Fruit fly (Drosophila melanogaster): Measurements from ENCODE around the gene mRpL47.
A peak's percentile ranks its signal among the peaks of the same experiment; 100 is the strongest.

Gene mRpL47

dm6 chr3R:9513052-9513420 lies 2.7 kb downstream of the mRpL47 start, which contains the start of the genes Ras85D and Rlb1 (continued):
- peak; percentile 84 for TF ChIP-seq Xbp1 (GFP tag; optimal IDR thresholded peaks at IDR 0.05)
- TF ChIP-seq CG7556 (GFP tag; optimal IDR thresholded peaks at IDR 0.05) = peak; percentile 37
- TF ChIP-seq Dref (GFP tag; IDR thresholded peaks at IDR 0.05) = no peak
- TF ChIP-seq CG12391 (tag; optimal IDR thresholded peaks at IDR 0.05) = peak; percentile 80
- TF ChIP-seq Eip74EF (GFP tag; optimal IDR thresholded peaks at IDR 0.05) = no peak
- peak; percentile 86 for TF ChIP-seq ems (GFP tag; optimal IDR thresholded peaks at IDR 0.05)
- peak; percentile 70 for TF ChIP-seq CG9727 (GFP tag; optimal IDR thresholded peaks at IDR 0.05)
- peak; percentile 62 for TF ChIP-seq CG30020 (tag; optimal IDR thresholded peaks at IDR 0.05)
- TF ChIP-seq CG13123 (GFP tag; optimal IDR thresholded peaks at IDR 0.05) = peak; percentile 42
- peak; percentile 70 for TF ChIP-seq CG10147 (GFP tag; optimal IDR thresholded peaks at IDR 0.05)
- peak; percentile 73 for TF ChIP-seq luna (GFP tag; optimal IDR thresholded peaks at IDR 0.05)
- TF ChIP-seq cad (GFP tag; optimal IDR thresholded peaks at IDR 0.05) = no peak
- peak; percentile 88 for TF ChIP-seq CG30403 (GFP tag; optimal IDR thresholded peaks at IDR 0.05)
- peak; percentile 73 for TF ChIP-seq CG17829 (tag; optimal IDR thresholded peaks at IDR 0.05)
- peak; percentile 69 for TF ChIP-seq CG18476 (GFP tag; optimal IDR thresholded peaks at IDR 0.05)
- peak; percentile 83 for TF ChIP-seq dpn (GFP tag; optimal IDR thresholded peaks at IDR 0.05)
- TF ChIP-seq bab2 (GFP tag; optimal IDR thresholded peaks at IDR 0.05) = peak; percentile 87
- TF ChIP-seq Neu2 (GFP tag; optimal IDR thresholded peaks at IDR 0.05; ENCODE audit: borderline replicate concordance) = peak; percentile 38
- peak in 1 of 2 experiments; percentile 55 for TF ChIP-seq crp (GFP tag; optimal IDR thresholded peaks at IDR 0.05)
- no peak for TF ChIP-seq peb (GFP tag; IDR thresholded peaks at IDR 0.05)
- no peak for TF ChIP-seq CkIIα-i1 (GFP tag; IDR thresholded peaks at IDR 0.05)
- TF ChIP-seq kni (GFP tag; optimal IDR thresholded peaks at IDR 0.05) = no peak
- peak; percentile 80 for TF ChIP-seq phol (tag; optimal IDR thresholded peaks at IDR 0.05)
- TF ChIP-seq fu2 (GFP tag; optimal IDR thresholded peaks at IDR 0.05) = peak; percentile 77
- peak; percentile 91 for TF ChIP-seq zfh2 (GFP tag; optimal IDR thresholded peaks at IDR 0.05)
- TF ChIP-seq aop (GFP tag; IDR thresholded peaks at IDR 0.05) = no peak
- TF ChIP-seq CG18262 (tag; optimal IDR thresholded peaks at IDR 0.05) = peak; percentile 55
- no peak for TF ChIP-seq CG31365 (tag; optimal IDR thresholded peaks at IDR 0.05)
- TF ChIP-seq CG9932 (GFP tag; IDR thresholded peaks at IDR 0.05) = no peak
- peak; percentile 66 for TF ChIP-seq unpg (GFP tag; optimal IDR thresholded peaks at IDR 0.05)
- no peak for TF ChIP-seq nerfin-2 (GFP tag; IDR thresholded peaks at IDR 0.05; ENCODE audit: partially characterized antibody)
- TF ChIP-seq Dad (GFP tag; optimal IDR thresholded peaks at IDR 0.05) = peak; percentile 67
- no peak for TF ChIP-seq CG10366 (GFP tag; IDR thresholded peaks at IDR 0.05)
- TF ChIP-seq CG7928 (GFP tag; optimal IDR thresholded peaks at IDR 0.05) = peak; percentile 47
- peak; percentile 35 for TF ChIP-seq CG6683 (GFP tag; optimal IDR thresholded peaks at IDR 0.05)
- TF ChIP-seq CG12769 (tag; optimal IDR thresholded peaks at IDR 0.05) = peak; percentile 74
- TF ChIP-seq Ssrp (tag; optimal IDR thresholded peaks at IDR 0.05) = peak; percentile 67
- peak; percentile 45 for TF ChIP-seq da (GFP tag; optimal IDR thresholded peaks at IDR 0.05)
- TF ChIP-seq sr (GFP tag; IDR thresholded peaks at IDR 0.05) = no peak
- no peak for TF ChIP-seq CG12071 (GFP tag; optimal IDR thresholded peaks at IDR 0.05)
- TF ChIP-seq tx (GFP tag; optimal IDR thresholded peaks at IDR 0.05) = peak; percentile 77
- no peak for TF ChIP-seq dysf (GFP tag; IDR thresholded peaks at IDR 0.05)
- peak; percentile 76 for TF ChIP-seq CG8924 (tag; optimal IDR thresholded peaks at IDR 0.05)
- no peak for TF ChIP-seq CG6791 (GFP tag; IDR thresholded peaks at IDR 0.05; ENCODE audit: partially characterized antibody)
- TF ChIP-seq NC2β (GFP tag; optimal IDR thresholded peaks at IDR 0.05) = peak; percentile 76
- peak; percentile 7 for TF ChIP-seq CTCF (GFP tag; optimal IDR thresholded peaks at IDR 0.05)
- no peak for TF ChIP-seq Doc2 (GFP tag; IDR thresholded peaks at IDR 0.05)
- peak; percentile 68 for TF ChIP-seq Fer2 (tag; optimal IDR thresholded peaks at IDR 0.05)
- TF ChIP-seq lbe (GFP tag; optimal IDR thresholded peaks at IDR 0.05) = peak; percentile 35
- no peak for TF ChIP-seq corto (GFP tag; optimal IDR thresholded peaks at IDR 0.05)
- peak; percentile 80 for TF ChIP-seq CG1647 (GFP tag; optimal IDR thresholded peaks at IDR 0.05)
- peak; percentile 88 for TF ChIP-seq lilli (GFP tag; optimal IDR thresholded peaks at IDR 0.05)
